Worm (Caenorhabditis elegans) whole organism, early embryonic: ENCODE data around the gene pat-3.

Source experiments
- ama-1 ChIP-seq: fragments of 150-350 bp; optimal IDR thresholded peaks from 2 replicates; lab custom pipeline; 2014
- flt-1 ChIP-seq: fragments of 200-800 bp; sonication (Bioruptor generic); IDR thresholded peaks from 2 replicates; pipeline ENCODE4 v1.3.6; 2022; ENCODE audit warnings: missing genetic modification characterization, missing compliant biosample characterization
- tra-4 ChIP-seq: sonication (generic microtip); optimal IDR thresholded peaks from 2 replicates; lab custom pipeline; 2017; ENCODE audit warnings: missing genetic modification characterization, missing compliant biosample characterization

- TF ChIP-seq ama-1 (lab: Kevin White, UChicago): no peak
- TF ChIP-seq flt-1 (GFP tag; lab: Robert Waterston, UW): no peak
- no peak for TF ChIP-seq tra-4
These were observed 40.3 kb upstream of the pat-3 start for ce11 chrIII:3954220-3954619.
